Fruit fly (Drosophila melanogaster) whole organism, embryonic: ENCODE measurements around the gene Naam.

Experiments used
- Awh ChIP-seq: fragments of 200-800 bp; sonication (Bioruptor generic); IDR thresholded peaks from 2 replicates; pipeline ENCODE4, ENCODE4 v1.3.6; 2022; ENCODE audit warnings: missing biosample characterization, missing genetic modification characterization
- CG10543 ChIP-seq: fragments of 200-800 bp; sonication (Bioruptor generic); optimal IDR thresholded peaks from 3 replicates; lab custom pipeline; 2017; ENCODE audit warnings: missing biosample characterization, mild to moderate bottlenecking, missing genetic modification characterization, moderate library complexity
- CG10654 ChIP-seq: fragments of 200-800 bp; sonication (Bioruptor generic); optimal IDR thresholded peaks from 2 replicates; lab custom pipeline; 2016; ENCODE audit warnings: missing biosample characterization, missing genetic modification characterization
- CG10959 ChIP-seq: fragments of 200-800 bp; sonication (Bioruptor generic); IDR thresholded peaks from 2 replicates; pipeline ENCODE4 v1.3.6; 2022; ENCODE audit warnings: missing biosample characterization, missing genetic modification characterization
- CG12071 ChIP-seq: fragments of 200-800 bp; sonication (Bioruptor generic); optimal IDR thresholded peaks from 3 replicates; lab custom pipeline; 2018; ENCODE audit warnings: missing biosample characterization, mild to moderate bottlenecking, missing genetic modification characterization
- CG12942 ChIP-seq: fragments of 200-800 bp; sonication (Bioruptor generic); optimal IDR thresholded peaks from 3 replicates; lab custom pipeline; 2016; ENCODE audit warnings: missing biosample characterization, missing genetic modification characterization
- CG13296 ChIP-seq: fragments of 200-800 bp; sonication (Bioruptor generic); optimal IDR thresholded peaks from 3 replicates; lab custom pipeline; 2018; ENCODE audit warnings: missing biosample characterization, mild to moderate bottlenecking, missing genetic modification characterization
- CG13894 ChIP-seq: fragments of 200-800 bp; sonication (Bioruptor generic); optimal IDR thresholded peaks from 3 replicates; lab custom pipeline; 2018; ENCODE audit warnings: missing biosample characterization, mild to moderate bottlenecking, missing genetic modification characterization, moderate library complexity
- CG15011 ChIP-seq: fragments of 200-800 bp; sonication (Bioruptor generic); optimal IDR thresholded peaks from 3 replicates; lab custom pipeline; 2018; ENCODE audit warnings: missing biosample characterization, mild to moderate bottlenecking, missing genetic modification characterization
- CG15479 ChIP-seq: fragments of 200-800 bp; sonication (Bioruptor generic); optimal IDR thresholded peaks from 3 replicates; lab custom pipeline; 2019; ENCODE audit warnings: missing biosample characterization, mild to moderate bottlenecking, missing genetic modification characterization, moderate library complexity
- CG18599 ChIP-seq: fragments of 200-800 bp; sonication (Bioruptor generic); optimal IDR thresholded peaks from 3 replicates; lab custom pipeline; 2017; ENCODE audit warnings: missing biosample characterization, missing genetic modification characterization, mild to moderate bottlenecking, moderate library complexity, missing genetic modification reagents
- CG2678 ChIP-seq: fragments of 200-800 bp; sonication (Bioruptor generic); optimal IDR thresholded peaks from 3 replicates; lab custom pipeline; 2019; ENCODE audit warnings: missing biosample characterization, mild to moderate bottlenecking, missing genetic modification characterization, moderate library complexity
- CG3726 ChIP-seq: fragments of 200-800 bp; sonication (Bioruptor generic); IDR thresholded peaks from 3 replicates; pipeline ENCODE4, ENCODE4 v1.3.6; 2022; ENCODE audit warnings: missing biosample characterization, missing genetic modification characterization
- CG8290 ChIP-seq, 3 experiments: fragments of 200-800 bp; sonication (Bioruptor generic); optimal IDR thresholded peaks; 2 replicates each; lab custom pipeline; 2016 to 2019; ENCODE audit warnings: missing biosample characterization in 3 of 3, missing genetic modification characterization in 3 of 3, mild to moderate bottlenecking in 2 of 3, moderate library complexity in 1 of 3
- D ChIP-seq, 2 experiments: fragments of 200-800 bp in 1 of 2; fragments of >200 bp in 1 of 2; sonication (Bioruptor generic) in 1 of 2; optimal IDR thresholded peaks; 2 replicates in 1 of 2; 3 replicates in 1 of 2; lab custom pipeline; 2017; ENCODE audit warnings: mild to moderate bottlenecking in 1 of 2, missing biosample characterization in 1 of 2, missing genetic modification characterization in 1 of 2, missing genetic modification reagents in 1 of 2
- Dad ChIP-seq: fragments of 200-800 bp; sonication (Bioruptor generic); optimal IDR thresholded peaks from 3 replicates; lab custom pipeline; 2016; ENCODE audit warnings: missing biosample characterization, missing genetic modification characterization
- Fer2 ChIP-seq: fragments of 200-800 bp; sonication (Bioruptor generic); optimal IDR thresholded peaks from 2 replicates; lab custom pipeline; 2018; ENCODE audit warnings: missing biosample characterization, mild to moderate bottlenecking, missing genetic modification characterization, moderate library complexity
- GATAe ChIP-seq: fragments of 200-800 bp; sonication (Bioruptor generic); conservative IDR thresholded peaks from 2 replicates; pipeline ENCODE4 v1.3.6; 2022; ENCODE audit warnings: missing biosample characterization, missing genetic modification characterization
- HmgZ ChIP-seq: fragments of 200-800 bp; sonication (Bioruptor generic); optimal IDR thresholded peaks from 2 replicates; lab custom pipeline; 2018; ENCODE audit warnings: missing biosample characterization, mild to moderate bottlenecking, missing genetic modification characterization
- Hr51 ChIP-seq, 2 experiments: fragments of 200-800 bp; sonication (Bioruptor generic); optimal IDR thresholded peaks; 2 replicates in 1 of 2; 3 replicates in 1 of 2; lab custom pipeline; 2016 to 2018; ENCODE audit warnings: missing biosample characterization in 2 of 2, missing genetic modification characterization in 2 of 2, mild to moderate bottlenecking in 1 of 2, moderate library complexity in 1 of 2
- Med ChIP-seq: fragments of 200-800 bp; sonication (Bioruptor generic); peaks from one replicate; lab custom pipeline; 2016; ENCODE audit warnings: missing biosample characterization, missing genetic modification characterization, mild to moderate bottlenecking, inconsistent platforms, moderate library complexity
- NC2β ChIP-seq: fragments of 200-800 bp; sonication (Bioruptor generic); optimal IDR thresholded peaks from 2 replicates; lab custom pipeline; 2016; ENCODE audit warnings: missing biosample characterization, missing genetic modification characterization
- NfI ChIP-seq: fragments of 200-800 bp; sonication (Bioruptor generic); optimal IDR thresholded peaks from 3 replicates; lab custom pipeline; 2018; ENCODE audit warnings: missing biosample characterization, mild to moderate bottlenecking, missing genetic modification characterization, moderate library complexity
- PHDP ChIP-seq: fragments of 200-800 bp; sonication (Bioruptor generic); optimal IDR thresholded peaks from 3 replicates; lab custom pipeline; 2018; ENCODE audit warnings: missing biosample characterization, mild to moderate bottlenecking, missing genetic modification characterization, moderate library complexity
- Pdp1 ChIP-seq, 2 experiments: fragments of 200-800 bp; sonication (Bioruptor generic); optimal IDR thresholded peaks; 3 replicates each; lab custom pipeline; 2016; ENCODE audit warnings: missing biosample characterization in 2 of 2, missing genetic modification characterization in 2 of 2, mild to moderate bottlenecking in 1 of 2, moderate library complexity in 1 of 2
- Rfx ChIP-seq: fragments of 200-800 bp; sonication (Bioruptor generic); IDR thresholded peaks from 2 replicates; pipeline ENCODE4 v1.3.6; 2022; ENCODE audit warnings: missing biosample characterization, missing genetic modification characterization
- Tbp ChIP-seq: fragments of >200 bp; optimal IDR thresholded peaks from 2 replicates; lab custom pipeline; 2018; ENCODE audit warnings: missing biosample characterization, missing genetic modification characterization
- Vsx1 ChIP-seq: fragments of 200-800 bp; sonication (Bioruptor generic); optimal IDR thresholded peaks from 2 replicates; lab custom pipeline; 2017; ENCODE audit warnings: missing biosample characterization, mild to moderate bottlenecking, missing genetic modification characterization, missing genetic modification reagents
- Xbp1 ChIP-seq: fragments of 200-800 bp; sonication (Bioruptor generic); optimal IDR thresholded peaks from 3 replicates; lab custom pipeline; 2016; ENCODE audit warnings: missing biosample characterization, mild to moderate bottlenecking, missing genetic modification characterization
- caup ChIP-seq: fragments of 200-800 bp; sonication (Bioruptor generic); optimal IDR thresholded peaks from 3 replicates; lab custom pipeline; 2017; ENCODE audit warnings: missing biosample characterization, mild to moderate bottlenecking, missing genetic modification characterization, moderate library complexity; ENCODE audit not compliant: severe bottlenecking
- chinmo ChIP-seq: fragments of 200-800 bp; sonication (Bioruptor generic); IDR thresholded peaks from 4 replicates; pipeline ENCODE4 v1.3.6; 2022; ENCODE audit warnings: missing biosample characterization, missing genetic modification characterization; ENCODE audit not compliant: partially characterized antibody
- cwo ChIP-seq: fragments of 200-800 bp; sonication (Bioruptor generic); optimal IDR thresholded peaks from 3 replicates; lab custom pipeline; 2017; ENCODE audit warnings: missing biosample characterization, missing genetic modification characterization, mild to moderate bottlenecking, moderate library complexity, missing genetic modification reagents
- eve ChIP-seq, 2 experiments: fragments of >200 bp; optimal IDR thresholded peaks; 2 replicates each; lab custom pipeline; 2017; ENCODE audit warnings: missing biosample characterization in 2 of 2, missing genetic modification characterization in 2 of 2
- exex ChIP-seq: fragments of 200-800 bp; sonication (Bioruptor generic); optimal IDR thresholded peaks from 4 replicates; lab custom pipeline; 2018; ENCODE audit warnings: missing biosample characterization, mild to moderate bottlenecking, missing genetic modification characterization, moderate library complexity
- grau ChIP-seq: fragments of 200-800 bp; optimal IDR thresholded peaks from 3 replicates; lab custom pipeline; 2019; ENCODE audit warnings: missing biosample characterization, mild to moderate bottlenecking, missing genetic modification characterization, moderate library complexity
- gro ChIP-seq: fragments of 200-800 bp; sonication (Bioruptor generic); optimal IDR thresholded peaks from 2 replicates; lab custom pipeline; 2016; ENCODE audit warnings: missing biosample characterization, missing genetic modification characterization
- her ChIP-seq: fragments of 200-800 bp; sonication (Bioruptor generic); optimal IDR thresholded peaks from 2 replicates; lab custom pipeline; 2016; ENCODE audit warnings: missing biosample characterization, missing genetic modification characterization
- hkb ChIP-seq, 2 experiments: fragments of 200-800 bp in 1 of 2; fragments of >200 bp in 1 of 2; sonication (Bioruptor generic) in 1 of 2; IDR thresholded peaks in 1 of 2; optimal IDR thresholded peaks in 1 of 2; 2 replicates each; pipeline versions ENCODE4 v1.3.6 to Lab custom; 2017 to 2022; ENCODE audit warnings: missing biosample characterization in 1 of 2, missing genetic modification characterization in 1 of 2
- pan ChIP-seq, 4 experiments: fragments of >200 bp in 3 of 4; fragments of 200-800 bp in 1 of 4; sonication (Bioruptor generic) in 1 of 4; optimal IDR thresholded peaks in 3 of 4; IDR thresholded peaks in 1 of 4; 2 replicates each; pipeline versions ENCODE4 v1.3.6 to Lab custom; 2017 to 2022; ENCODE audit warnings: missing biosample characterization in 2 of 4, missing genetic modification characterization in 2 of 4, mixed read lengths in 1 of 4
- sd ChIP-seq: fragments of 200-800 bp; sonication (Bioruptor generic); optimal IDR thresholded peaks from 3 replicates; lab custom pipeline; 2018; ENCODE audit warnings: missing biosample characterization, mild to moderate bottlenecking, missing genetic modification characterization, moderate library complexity
- sens-2 ChIP-seq: fragments of 200-800 bp; sonication (Bioruptor generic); IDR thresholded peaks from 2 replicates; pipeline ENCODE4 v1.3.6; 2022; ENCODE audit warnings: missing biosample characterization, missing genetic modification characterization
- sob ChIP-seq: fragments of 200-800 bp; sonication (Bioruptor generic); IDR thresholded peaks from 2 replicates; pipeline ENCODE4 v1.3.6; 2022; ENCODE audit warnings: missing biosample characterization, missing genetic modification characterization
- stc ChIP-seq: fragments of 200-800 bp; sonication (Bioruptor generic); IDR thresholded peaks from 2 replicates; pipeline ENCODE4 v1.3.6; 2022; ENCODE audit warnings: missing biosample characterization, missing genetic modification characterization
- sug ChIP-seq: fragments of 200-800 bp; optimal IDR thresholded peaks from 2 replicates; lab custom pipeline; 2019; ENCODE audit warnings: missing biosample characterization, mild to moderate bottlenecking, missing genetic modification characterization, moderate library complexity
- unpg ChIP-seq: fragments of 200-800 bp; sonication (Bioruptor generic); optimal IDR thresholded peaks from 3 replicates; lab custom pipeline; 2018; ENCODE audit warnings: missing biosample characterization, mild to moderate bottlenecking, missing genetic modification characterization, moderate library complexity
- usp ChIP-seq: fragments of >200 bp; optimal IDR thresholded peaks from 2 replicates; lab custom pipeline; 2017; ENCODE audit warnings: missing biosample characterization, missing genetic modification characterization
- vnd ChIP-seq: fragments of 200-800 bp; sonication (Bioruptor generic); IDR thresholded peaks from 3 replicates; pipeline ENCODE4 v1.3.6; 2022; ENCODE audit warnings: missing biosample characterization, missing genetic modification characterization; ENCODE audit not compliant: partially characterized antibody

The Naam gene

dm6 chr3R:19622005-19622404 lies 49.2 kb upstream of the Naam start:
- TF ChIP-seq sens-2 (GFP tag; lab: Robert Waterston, UW) (peak; percentile 74), grau (tag; lab: Kevin White, UChicago) (peak; percentile 3), pan (optimal IDR thresholded peaks at IDR 0.05; lab: Kevin White, UChicago) (no peak), pan (GFP tag; optimal IDR thresholded peaks at IDR 0.05 in 1 of 2, IDR thresholded peaks at IDR 0.05 in 1 of 2) (no peak), CG8290 (GFP tag; optimal IDR thresholded peaks at IDR 0.05; lab: Kevin White, UChicago) (no peak), CG8290 (tag; optimal IDR thresholded peaks at IDR 0.05; lab: Kevin White, UChicago) (peak in 1 of 2 experiments; percentile 40), Awh (GFP tag; lab: Robert Waterston, UW) (no peak), chinmo (GFP tag; lab: Robert Waterston, UW) (0 out of 4 replicates have a peak, but pooled peaks have one; percentile 39), eve (GFP tag; optimal IDR thresholded peaks at IDR 0.05; lab: Kevin White, UChicago) (no peak), NC2β (GFP tag; lab: Kevin White, UChicago) (no peak), D (optimal IDR thresholded peaks at IDR 0.05; lab: Kevin White, UChicago) (no peak), D (GFP tag; optimal IDR thresholded peaks at IDR 0.05; lab: Kevin White, UChicago) (no peak), CG12071 (GFP tag; lab: Kevin White, UChicago) (peak; percentile 20), Tbp (no peak), hkb (optimal IDR thresholded peaks at IDR 0.05; lab: Kevin White, UChicago) (no peak), hkb (GFP tag; IDR thresholded peaks at IDR 0.05; lab: Robert Waterston, UW) (peak; percentile 27; the same call in 1 of the 2 replicates), CG15011 (GFP tag; lab: Kevin White, UChicago) (no peak), sd (peak; percentile 90), CG13894 (tag; lab: Kevin White, UChicago) (peak; percentile 6), Xbp1 (GFP tag; lab: Kevin White, UChicago) (no peak), sug (tag; lab: Kevin White, UChicago) (peak; percentile 84), Rfx (peak; percentile 9; the same call in 1 of the 2 replicates), gro (peak; percentile 85), NfI (GFP tag; lab: Kevin White, UChicago) (peak; percentile 16), Vsx1 (peak; percentile 73), caup (GFP tag; lab: Kevin White, UChicago) (peak; percentile 4), vnd (peak; percentile 38; the same call in 1 of the 3 replicates), HmgZ (tag; lab: Kevin White, UChicago) (peak; percentile 50), CG3726 (no peak), CG13296 (peak; percentile 24), cwo (GFP tag; lab: Kevin White, UChicago) (peak; percentile 82), exex (tag; lab: Kevin White, UChicago) (peak; percentile 100), her (GFP tag; lab: Kevin White, UChicago) (no peak), CG10543 (GFP tag; lab: Kevin White, UChicago) (peak; percentile 56), PHDP (tag; lab: Kevin White, UChicago) (peak; percentile 35), usp (GFP tag; lab: Kevin White, UChicago) (no peak), CG10654 (GFP tag; lab: Kevin White, UChicago) (no peak), Dad (GFP tag; lab: Kevin White, UChicago) (no peak), GATAe (GFP tag; lab: Robert Waterston, UW) (peak; percentile 77; the same call in 1 of the 2 replicates), CG15479 (GFP tag; lab: Kevin White, UChicago) (no peak), CG2678 (tag; lab: Kevin White, UChicago) (peak; percentile 32), unpg (peak; percentile 10), sob (GFP tag; lab: Robert Waterston, UW) (no peak), CG18599 (GFP tag; lab: Kevin White, UChicago) (peak; percentile 70), Med (GFP tag; lab: Kevin White, UChicago) (peak; percentile 52), Pdp1 (GFP tag; optimal IDR thresholded peaks at IDR 0.05; lab: Kevin White, UChicago) (peak in 1 of 2 experiments; percentile 38), CG12942 (GFP tag; lab: Kevin White, UChicago) (no peak), stc (GFP tag; lab: Robert Waterston, UW) (peak; percentile 11; the same call in 1 of the 2 replicates), Fer2 (tag; lab: Kevin White, UChicago) (peak; percentile 6), CG10959 (no peak), Hr51 (GFP tag; optimal IDR thresholded peaks at IDR 0.05; lab: Kevin White, UChicago) (peak in 1 of 2 experiments; percentile 5)
